Fruit fly (Drosophila melanogaster) whole organism, embryonic: ENCODE results near the gene unc-13.

Experiments
- Antp ChIP-seq: fragments of 200-800 bp; sonication (Bioruptor generic); optimal IDR thresholded peaks from 3 replicates; lab custom pipeline; 2016; ENCODE audit warnings: missing biosample characterization, missing genetic modification characterization
- Asciz ChIP-seq: fragments of 200-800 bp; sonication (Bioruptor generic); optimal IDR thresholded peaks from 2 replicates; lab custom pipeline; 2017; ENCODE audit warnings: missing biosample characterization, mild to moderate bottlenecking, missing genetic modification characterization, missing genetic modification reagents
- B-H2 ChIP-seq: fragments of 200-800 bp; sonication (Bioruptor generic); optimal IDR thresholded peaks from 2 replicates; lab custom pipeline; 2018; ENCODE audit warnings: missing biosample characterization, mild to moderate bottlenecking, missing genetic modification characterization
- CG10274 ChIP-seq: fragments of 200-800 bp; sonication (Bioruptor generic); optimal IDR thresholded peaks from 3 replicates; lab custom pipeline; 2017; ENCODE audit warnings: missing biosample characterization, mild to moderate bottlenecking, missing genetic modification characterization
- CG12299 ChIP-seq: fragments of 200-800 bp; sonication (Bioruptor generic); optimal IDR thresholded peaks from 2 replicates; lab custom pipeline; 2018; ENCODE audit warnings: missing biosample characterization, mild to moderate bottlenecking, missing genetic modification characterization
- CG12391 ChIP-seq: fragments of 200-800 bp; sonication (Bioruptor generic); optimal IDR thresholded peaks from 3 replicates; lab custom pipeline; 2018; ENCODE audit warnings: missing biosample characterization, mild to moderate bottlenecking, missing genetic modification characterization, moderate library complexity
- CG12659 ChIP-seq: fragments of 200-800 bp; sonication (Bioruptor generic); optimal IDR thresholded peaks from 3 replicates; lab custom pipeline; 2017; ENCODE audit warnings: mild to moderate bottlenecking, missing biosample characterization, missing genetic modification reagents, missing genetic modification characterization
- CG13123 ChIP-seq: fragments of 200-800 bp; sonication (Bioruptor generic); optimal IDR thresholded peaks from 2 replicates; lab custom pipeline; 2016; ENCODE audit warnings: missing biosample characterization, missing genetic modification characterization
- CG1647 ChIP-seq: fragments of 200-800 bp; sonication (Bioruptor generic); optimal IDR thresholded peaks from 3 replicates; lab custom pipeline; 2016; ENCODE audit warnings: missing biosample characterization, missing genetic modification characterization
- CG16779 ChIP-seq: fragments of 200-800 bp; sonication (Bioruptor generic); IDR thresholded peaks from 2 replicates; pipeline ENCODE4 v1.3.6; 2022; ENCODE audit warnings: missing biosample characterization, missing genetic modification characterization
- CG18764 ChIP-seq: fragments of 200-800 bp; sonication (Bioruptor generic); optimal IDR thresholded peaks from 3 replicates; lab custom pipeline; 2016; ENCODE audit warnings: missing biosample characterization, missing genetic modification characterization
- CG2199 ChIP-seq: fragments of 200-800 bp; sonication (Bioruptor generic); IDR thresholded peaks from 3 replicates; pipeline ENCODE4 v1.3.6; 2022; ENCODE audit warnings: missing biosample characterization, missing genetic modification characterization
- CG2875 ChIP-seq: fragments of 200-800 bp; sonication (Bioruptor generic); optimal IDR thresholded peaks from 2 replicates; lab custom pipeline; 2017; ENCODE audit warnings: missing biosample characterization, mild to moderate bottlenecking, missing genetic modification characterization, missing genetic modification reagents
- CG30020 ChIP-seq: fragments of 200-800 bp; optimal IDR thresholded peaks from 2 replicates; lab custom pipeline; 2019; ENCODE audit warnings: missing biosample characterization, mild to moderate bottlenecking, missing genetic modification characterization, moderate library complexity
- CG31224 ChIP-seq: fragments of 200-800 bp; sonication (Bioruptor generic); IDR thresholded peaks from 2 replicates; pipeline ENCODE4 v1.3.6; 2022; ENCODE audit warnings: missing biosample characterization, missing genetic modification characterization
- CG3847 ChIP-seq: fragments of 200-800 bp; sonication (Bioruptor generic); IDR thresholded peaks from 2 replicates; pipeline ENCODE4 v1.3.6; 2022; ENCODE audit warnings: missing biosample characterization, missing genetic modification characterization
- CG4424 ChIP-seq: fragments of 200-800 bp; sonication (Bioruptor generic); optimal IDR thresholded peaks from 3 replicates; lab custom pipeline; 2016; ENCODE audit warnings: missing biosample characterization, missing genetic modification characterization
- CG8281 ChIP-seq: fragments of 200-800 bp; sonication (Bioruptor generic); optimal IDR thresholded peaks from 2 replicates; lab custom pipeline; 2018; ENCODE audit warnings: missing biosample characterization, mild to moderate bottlenecking, missing genetic modification characterization, moderate library complexity
- CG9817 ChIP-seq: fragments of 200-800 bp; sonication (Bioruptor generic); optimal IDR thresholded peaks from 2 replicates; lab custom pipeline; 2018; ENCODE audit warnings: missing biosample characterization, mild to moderate bottlenecking, missing genetic modification characterization, moderate library complexity
- CG9932 ChIP-seq: fragments of 200-800 bp; sonication (Bioruptor generic); IDR thresholded peaks from 2 replicates; pipeline ENCODE4 v1.3.6; 2022; ENCODE audit warnings: missing biosample characterization, missing genetic modification characterization
- CTCF ChIP-seq: fragments of 200-800 bp; sonication (Bioruptor generic); optimal IDR thresholded peaks from 2 replicates; lab custom pipeline; 2017; ENCODE audit warnings: missing biosample characterization, mild to moderate bottlenecking, missing genetic modification characterization, moderate library complexity
- D ChIP-seq, 2 experiments: fragments of 200-800 bp in 1 of 2; fragments of >200 bp in 1 of 2; sonication (Bioruptor generic) in 1 of 2; optimal IDR thresholded peaks; 2 replicates in 1 of 2; 3 replicates in 1 of 2; lab custom pipeline; 2017; ENCODE audit warnings: mild to moderate bottlenecking in 1 of 2, missing biosample characterization in 1 of 2, missing genetic modification characterization in 1 of 2, missing genetic modification reagents in 1 of 2
- Dip2 ChIP-seq: fragments of 200-800 bp; sonication (Bioruptor generic); IDR thresholded peaks from 2 replicates; pipeline ENCODE4 v1.3.6; 2022; ENCODE audit warnings: missing biosample characterization, missing genetic modification characterization
- Doc3 ChIP-seq: fragments of 200-800 bp; sonication (Bioruptor generic); IDR thresholded peaks from 3 replicates; pipeline ENCODE4 v1.3.6; 2022; ENCODE audit warnings: missing biosample characterization, missing genetic modification characterization; ENCODE audit not compliant: partially characterized antibody
- E2f1 ChIP-seq: fragments of 200-800 bp; sonication (Bioruptor generic); IDR thresholded peaks from 2 replicates; pipeline ENCODE4 v1.3.6; 2022; ENCODE audit warnings: missing biosample characterization, missing genetic modification characterization
- Hmr ChIP-seq: fragments of 200-800 bp; sonication (Bioruptor generic); optimal IDR thresholded peaks from 3 replicates; lab custom pipeline; 2017; ENCODE audit warnings: mild to moderate bottlenecking, missing biosample characterization, missing genetic modification reagents, missing genetic modification characterization
- NfI ChIP-seq: fragments of 200-800 bp; sonication (Bioruptor generic); optimal IDR thresholded peaks from 3 replicates; lab custom pipeline; 2018; ENCODE audit warnings: missing biosample characterization, mild to moderate bottlenecking, missing genetic modification characterization, moderate library complexity
- PHDP ChIP-seq: fragments of 200-800 bp; sonication (Bioruptor generic); optimal IDR thresholded peaks from 3 replicates; lab custom pipeline; 2018; ENCODE audit warnings: missing biosample characterization, mild to moderate bottlenecking, missing genetic modification characterization, moderate library complexity
- Sox100B ChIP-seq: fragments of 200-800 bp; sonication (Bioruptor generic); optimal IDR thresholded peaks from 3 replicates; lab custom pipeline; 2018; ENCODE audit warnings: missing biosample characterization, mild to moderate bottlenecking, missing genetic modification characterization
- Sry-β ChIP-seq: fragments of 200-800 bp; sonication (Bioruptor generic); optimal IDR thresholded peaks from 2 replicates; lab custom pipeline; 2018; ENCODE audit warnings: missing biosample characterization, mild to moderate bottlenecking, missing genetic modification characterization, moderate library complexity
- Usf ChIP-seq: fragments of 200-800 bp; sonication (Bioruptor generic); optimal IDR thresholded peaks from 2 replicates; lab custom pipeline; 2017; ENCODE audit warnings: missing genotype, missing biosample characterization, missing genetic modification characterization
- YL-1 ChIP-seq: fragments of 200-800 bp; sonication (Bioruptor generic); optimal IDR thresholded peaks from 3 replicates; lab custom pipeline; 2017; ENCODE audit warnings: missing biosample characterization, mild to moderate bottlenecking, missing genetic modification characterization
- ato ChIP-seq: fragments of 200-800 bp; sonication (Bioruptor generic); IDR thresholded peaks from 2 replicates; pipeline ENCODE4 v1.3.6; 2022; ENCODE audit warnings: missing biosample characterization, missing genetic modification characterization; ENCODE audit not compliant: partially characterized antibody
- cg ChIP-seq: fragments of 200-800 bp; sonication (Bioruptor generic); optimal IDR thresholded peaks from 3 replicates; lab custom pipeline; 2019; ENCODE audit warnings: missing biosample characterization, mild to moderate bottlenecking, missing genetic modification characterization, moderate library complexity
- fd64A ChIP-seq: fragments of 200-800 bp; sonication (Bioruptor generic); optimal IDR thresholded peaks from 3 replicates; lab custom pipeline; 2018; ENCODE audit warnings: missing biosample characterization, mild to moderate bottlenecking, missing genetic modification characterization
- gem ChIP-seq: fragments of 200-800 bp; sonication (Bioruptor generic); optimal IDR thresholded peaks from 2 replicates; lab custom pipeline; 2019; ENCODE audit warnings: missing biosample characterization, mild to moderate bottlenecking, missing genetic modification characterization, moderate library complexity
- gfzf ChIP-seq: fragments of 200-800 bp; sonication (Bioruptor generic); optimal IDR thresholded peaks from 2 replicates; lab custom pipeline; 2016; ENCODE audit warnings: missing biosample characterization, mild to moderate bottlenecking, missing genetic modification characterization, moderate library complexity
- hbn ChIP-seq: fragments of 200-800 bp; sonication (Bioruptor generic); IDR thresholded peaks from 2 replicates; pipeline ENCODE4 v1.3.6; 2022; ENCODE audit warnings: missing biosample characterization, missing genetic modification characterization; ENCODE audit not compliant: partially characterized antibody
- phol ChIP-seq: fragments of 200-800 bp; sonication (Bioruptor generic); optimal IDR thresholded peaks from 3 replicates; lab custom pipeline; 2018; ENCODE audit warnings: missing biosample characterization, mild to moderate bottlenecking, missing genetic modification characterization, moderate library complexity
- psq ChIP-seq: fragments of 200-800 bp; sonication (Bioruptor generic); optimal IDR thresholded peaks from 2 replicates; lab custom pipeline; 2017; ENCODE audit warnings: missing biosample characterization, missing genetic modification characterization
- ranshi ChIP-seq: fragments of 200-800 bp; sonication (Bioruptor generic); IDR thresholded peaks from 2 replicates; pipeline ENCODE4 v1.3.6; 2022; ENCODE audit warnings: missing biosample characterization, missing genetic modification characterization
- rib ChIP-seq: fragments of 200-800 bp; sonication (Bioruptor generic); IDR thresholded peaks from 2 replicates; pipeline ENCODE4 v1.3.6; 2022; ENCODE audit warnings: missing biosample characterization, missing genetic modification characterization
- ro ChIP-seq: fragments of 200-800 bp; sonication (Bioruptor generic); IDR thresholded peaks from 2 replicates; pipeline ENCODE4 v1.3.6; 2022; ENCODE audit warnings: missing biosample characterization, missing genetic modification characterization
- row ChIP-seq: fragments of 200-800 bp; sonication (Bioruptor generic); IDR thresholded peaks from 3 replicates; pipeline ENCODE4 v1.3.6; 2022; ENCODE audit warnings: missing biosample characterization, missing genetic modification characterization
- scrt ChIP-seq: fragments of 200-800 bp; sonication (Bioruptor generic); optimal IDR thresholded peaks from 2 replicates; lab custom pipeline; 2018; ENCODE audit warnings: missing biosample characterization, mild to moderate bottlenecking, missing genetic modification characterization, moderate library complexity
- sna ChIP-seq: fragments of 200-800 bp; sonication (Bioruptor generic); IDR thresholded peaks from 2 replicates; pipeline ENCODE4 v1.3.6; 2022; ENCODE audit warnings: missing biosample characterization, missing genetic modification characterization; ENCODE audit not compliant: partially characterized antibody
- tx ChIP-seq: fragments of 200-800 bp; sonication (Bioruptor generic); optimal IDR thresholded peaks from 2 replicates; lab custom pipeline; 2016; ENCODE audit warnings: missing biosample characterization, missing genetic modification characterization
- unc-4 ChIP-seq: fragments of 200-800 bp; sonication (Bioruptor generic); IDR thresholded peaks from 2 replicates; pipeline ENCODE4 v1.3.6; 2022; ENCODE audit warnings: missing biosample characterization, missing genetic modification characterization; ENCODE audit not compliant: partially characterized antibody
- unpg ChIP-seq: fragments of 200-800 bp; sonication (Bioruptor generic); optimal IDR thresholded peaks from 3 replicates; lab custom pipeline; 2018; ENCODE audit warnings: missing biosample characterization, mild to moderate bottlenecking, missing genetic modification characterization, moderate library complexity

The unc-13 gene

DNA sequence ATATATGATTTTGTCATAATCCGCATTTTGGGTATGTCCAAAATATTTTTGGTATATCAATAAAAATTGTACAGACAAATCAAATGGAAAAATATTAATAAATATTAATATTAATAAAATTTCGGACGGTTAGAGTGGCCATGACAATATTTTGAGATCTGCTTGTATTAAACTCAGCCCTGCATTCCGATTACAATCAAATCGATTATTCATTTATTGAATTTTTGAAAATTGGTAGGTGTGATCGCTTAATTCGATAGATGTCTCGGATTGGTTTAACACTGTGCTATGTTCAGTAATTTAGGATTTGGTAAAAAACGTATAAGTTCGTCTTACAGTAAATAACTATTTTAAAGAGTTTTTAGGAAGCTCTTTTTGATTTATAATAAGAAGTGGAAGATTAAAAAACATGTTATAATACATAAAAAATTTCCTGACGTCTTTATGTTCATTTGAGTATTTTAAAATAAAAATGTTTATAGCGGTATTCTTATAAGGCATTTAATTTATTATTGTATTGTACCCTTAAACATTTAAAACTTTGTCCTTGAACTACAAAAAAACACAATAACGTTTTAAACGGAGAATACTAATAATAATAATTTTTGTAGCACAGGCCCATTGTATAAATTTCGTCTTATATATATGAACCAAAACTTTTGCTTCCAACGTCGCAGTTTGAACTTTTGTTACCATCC is 77.1 kb downstream of the unc-13 start (continued):
- peak; percentile 45; the same call in 2 of the 3 replicates for TF ChIP-seq row (GFP tag; lab: Robert Waterston, UW)
- no peak for TF ChIP-seq scrt
- 0 out of 2 replicates have a peak, but pooled peaks have one; percentile 11 for TF ChIP-seq unc-4 (GFP tag; lab: Robert Waterston, UW)
- TF ChIP-seq Usf (GFP tag; lab: Kevin White, UChicago): no peak
- TF ChIP-seq B-H2: no peak
- TF ChIP-seq Dip2 (GFP tag; lab: Robert Waterston, UW): no peak
- TF ChIP-seq ro (GFP tag; lab: Robert Waterston, UW): no peak
- no peak for TF ChIP-seq CG8281 (tag; lab: Kevin White, UChicago)
- TF ChIP-seq fd64A (GFP tag; lab: Kevin White, UChicago): no peak
- no peak for TF ChIP-seq rib (GFP tag; lab: Robert Waterston, UW)
- no peak for TF ChIP-seq cg (GFP tag; lab: Kevin White, UChicago)
- no peak for TF ChIP-seq CG2199 (GFP tag; lab: Robert Waterston, UW)
- TF ChIP-seq Asciz: no peak
- TF ChIP-seq CG12659 (GFP tag; lab: Kevin White, UChicago): peak; percentile 61
- peak; percentile 7 for TF ChIP-seq PHDP (tag; lab: Kevin White, UChicago)
- peak; percentile 6; the same call in 1 of the 2 replicates for TF ChIP-seq ranshi (GFP tag; lab: Robert Waterston, UW)
- TF ChIP-seq CG30020: peak; percentile 40
- 0 out of 2 replicates have a peak, but pooled peaks have one; percentile 15 for TF ChIP-seq sna (GFP tag; lab: Robert Waterston, UW)
- no peak for TF ChIP-seq CG13123 (GFP tag; lab: Kevin White, UChicago)
- TF ChIP-seq gfzf (GFP tag; lab: Kevin White, UChicago): peak; percentile 69
- no peak for TF ChIP-seq CG10274 (GFP tag; lab: Kevin White, UChicago)
- peak; percentile 50 for TF ChIP-seq gem (tag; lab: Kevin White, UChicago)
- no peak for TF ChIP-seq CG9932
- TF ChIP-seq CG2875 (GFP tag; lab: Kevin White, UChicago): no peak
- TF ChIP-seq hbn: peak; percentile 33; the same call in 1 of the 2 replicates
- no peak for TF ChIP-seq unpg (GFP tag; lab: Kevin White, UChicago)
- TF ChIP-seq CG12299 (tag; lab: Kevin White, UChicago): no peak
- no peak for TF ChIP-seq CG4424
- no peak for TF ChIP-seq CTCF
- no peak for TF ChIP-seq CG16779
- peak; percentile 8 for TF ChIP-seq CG9817 (tag; lab: Kevin White, UChicago)
- no peak for TF ChIP-seq E2f1 (GFP tag; lab: Robert Waterston, UW)
- TF ChIP-seq D (optimal IDR thresholded peaks at IDR 0.05; lab: Kevin White, UChicago): no peak
- TF ChIP-seq D (GFP tag; optimal IDR thresholded peaks at IDR 0.05; lab: Kevin White, UChicago): no peak
- TF ChIP-seq CG18764: no peak
- TF ChIP-seq Sry-β (GFP tag; lab: Kevin White, UChicago): no peak
- peak; percentile 88 for TF ChIP-seq Hmr (GFP tag; lab: Kevin White, UChicago)
- TF ChIP-seq Antp (GFP tag; lab: Kevin White, UChicago): no peak
- no peak for TF ChIP-seq CG31224 (GFP tag; lab: Robert Waterston, UW)
- TF ChIP-seq CG12391 (tag; lab: Kevin White, UChicago): no peak
- no peak for TF ChIP-seq NfI
- no peak; the same call in 1 of the 2 replicates for TF ChIP-seq ato (GFP tag; lab: Robert Waterston, UW)
- TF ChIP-seq Doc3: 0 out of 3 replicates have a peak, but pooled peaks have one; percentile 41
- TF ChIP-seq psq (GFP tag; lab: Kevin White, UChicago): no peak
- no peak for TF ChIP-seq CG1647 (GFP tag; lab: Kevin White, UChicago)
- no peak for TF ChIP-seq YL-1
- no peak for TF ChIP-seq tx (GFP tag; lab: Kevin White, UChicago)
- no peak for TF ChIP-seq Sox100B (GFP tag; lab: Kevin White, UChicago)
- TF ChIP-seq phol: peak; percentile 30
- TF ChIP-seq CG3847 (GFP tag; lab: Robert Waterston, UW): no peak; the same call in 1 of the 2 replicates
